Fruit fly (Drosophila melanogaster) whole organism, embryonic: Measurements from ENCODE around the gene Paics.

Source experiments
- BEAF-32 ChIP-seq: fragments of 200-800 bp; sonication (Bioruptor generic); optimal IDR thresholded peaks from 3 replicates; lab custom pipeline; 2017; ENCODE audit warnings: missing biosample characterization, missing genetic modification characterization, mild to moderate bottlenecking, moderate library complexity, missing genetic modification reagents
- CG11247 ChIP-seq: fragments of 200-800 bp; sonication (Bioruptor generic); IDR thresholded peaks from 2 replicates; pipeline ENCODE4 v1.3.6; 2022; ENCODE audit warnings: missing biosample characterization, missing genetic modification characterization
- CG12155 ChIP-seq: fragments of 200-800 bp; sonication (Bioruptor generic); optimal IDR thresholded peaks from 3 replicates; lab custom pipeline; 2016; ENCODE audit warnings: missing biosample characterization, missing genetic modification characterization
- CG12391 ChIP-seq: fragments of 200-800 bp; sonication (Bioruptor generic); optimal IDR thresholded peaks from 3 replicates; lab custom pipeline; 2018; ENCODE audit warnings: missing biosample characterization, mild to moderate bottlenecking, missing genetic modification characterization, moderate library complexity
- CG13894 ChIP-seq: fragments of 200-800 bp; sonication (Bioruptor generic); optimal IDR thresholded peaks from 3 replicates; lab custom pipeline; 2018; ENCODE audit warnings: missing biosample characterization, mild to moderate bottlenecking, missing genetic modification characterization, moderate library complexity
- CG15011 ChIP-seq: fragments of 200-800 bp; sonication (Bioruptor generic); optimal IDR thresholded peaks from 3 replicates; lab custom pipeline; 2018; ENCODE audit warnings: missing biosample characterization, mild to moderate bottlenecking, missing genetic modification characterization
- CG15479 ChIP-seq: fragments of 200-800 bp; sonication (Bioruptor generic); optimal IDR thresholded peaks from 3 replicates; lab custom pipeline; 2019; ENCODE audit warnings: missing biosample characterization, mild to moderate bottlenecking, missing genetic modification characterization, moderate library complexity
- CG1647 ChIP-seq: fragments of 200-800 bp; sonication (Bioruptor generic); optimal IDR thresholded peaks from 3 replicates; lab custom pipeline; 2016; ENCODE audit warnings: missing biosample characterization, missing genetic modification characterization
- CG2678 ChIP-seq: fragments of 200-800 bp; sonication (Bioruptor generic); optimal IDR thresholded peaks from 3 replicates; lab custom pipeline; 2019; ENCODE audit warnings: missing biosample characterization, mild to moderate bottlenecking, missing genetic modification characterization, moderate library complexity
- CG32767 ChIP-seq: fragments of 200-800 bp; sonication (Bioruptor generic); IDR thresholded peaks from 2 replicates; pipeline ENCODE4 v1.3.6; 2022; ENCODE audit warnings: missing biosample characterization, missing genetic modification characterization
- CG32772 ChIP-seq: fragments of 200-800 bp; sonication (Bioruptor generic); IDR thresholded peaks from 2 replicates; pipeline ENCODE4 v1.3.6; 2022; ENCODE audit warnings: missing biosample characterization, missing genetic modification characterization
- CG3726 ChIP-seq: fragments of 200-800 bp; sonication (Bioruptor generic); IDR thresholded peaks from 3 replicates; pipeline ENCODE4, ENCODE4 v1.3.6; 2022; ENCODE audit warnings: missing biosample characterization, missing genetic modification characterization
- CG4360 ChIP-seq: fragments of 200-800 bp; sonication (Bioruptor generic); IDR thresholded peaks from 2 replicates; pipeline ENCODE4 v1.3.6; 2022; ENCODE audit warnings: missing biosample characterization, missing genetic modification characterization
- CG6765 ChIP-seq: fragments of 200-800 bp; sonication (Bioruptor generic); optimal IDR thresholded peaks from 3 replicates; lab custom pipeline; 2017; ENCODE audit warnings: missing biosample characterization, mild to moderate bottlenecking, missing genetic modification characterization
- CG7928 ChIP-seq: fragments of 200-800 bp; sonication (Bioruptor generic); optimal IDR thresholded peaks from 2 replicates; lab custom pipeline; 2017; ENCODE audit warnings: missing biosample characterization, mild to moderate bottlenecking, missing genetic modification characterization
- CG7963 ChIP-seq: fragments of 200-800 bp; sonication (Bioruptor generic); IDR thresholded peaks from 3 replicates; pipeline ENCODE4 v1.3.6; 2022; ENCODE audit warnings: missing biosample characterization, missing genetic modification characterization; ENCODE audit not compliant: partially characterized antibody
- CoRest ChIP-seq: fragments of 200-800 bp; sonication (Bioruptor generic); optimal IDR thresholded peaks from 3 replicates; lab custom pipeline; 2018; ENCODE audit warnings: missing biosample characterization, mild to moderate bottlenecking, missing genetic modification characterization, moderate library complexity
- Dad ChIP-seq: fragments of 200-800 bp; sonication (Bioruptor generic); optimal IDR thresholded peaks from 3 replicates; lab custom pipeline; 2016; ENCODE audit warnings: missing biosample characterization, missing genetic modification characterization
- Deaf1 ChIP-seq: fragments of 200-800 bp; optimal IDR thresholded peaks from 3 replicates; lab custom pipeline; 2019; ENCODE audit warnings: missing biosample characterization, mild to moderate bottlenecking, missing genetic modification characterization, moderate library complexity
- Doc3 ChIP-seq: fragments of 200-800 bp; sonication (Bioruptor generic); IDR thresholded peaks from 3 replicates; pipeline ENCODE4 v1.3.6; 2022; ENCODE audit warnings: missing biosample characterization, missing genetic modification characterization; ENCODE audit not compliant: partially characterized antibody
- E2f2 ChIP-seq: fragments of 200-800 bp; sonication (Bioruptor generic); IDR thresholded peaks from 2 replicates; pipeline ENCODE4 v1.3.6; 2022; ENCODE audit warnings: missing biosample characterization, missing genetic modification characterization
- H2.0 ChIP-seq: fragments of 200-800 bp; sonication (Bioruptor generic); IDR thresholded peaks from 2 replicates; pipeline ENCODE4 v1.3.6; 2022; ENCODE audit warnings: missing biosample characterization, missing genetic modification characterization
- Hr78 ChIP-seq, 2 experiments: fragments of 200-800 bp in 1 of 2; fragments of >200 bp in 1 of 2; sonication (Bioruptor generic) in 1 of 2; optimal IDR thresholded peaks; 2 replicates each; lab custom pipeline; 2017 to 2019; ENCODE audit warnings: missing biosample characterization in 2 of 2, missing genetic modification characterization in 2 of 2, mild to moderate bottlenecking in 1 of 2, moderate library complexity in 1 of 2
- MBD-R2 ChIP-seq: fragments of 200-800 bp; sonication (Bioruptor generic); IDR thresholded peaks from 2 replicates; pipeline ENCODE4 v1.3.6; 2022; ENCODE audit warnings: missing biosample characterization, missing genetic modification characterization
- MESR4 ChIP-seq: fragments of 200-800 bp; sonication (Bioruptor generic); optimal IDR thresholded peaks from 2 replicates; lab custom pipeline; 2018; ENCODE audit warnings: missing biosample characterization, mild to moderate bottlenecking, missing genetic modification characterization, moderate library complexity
- Med ChIP-seq: fragments of 200-800 bp; sonication (Bioruptor generic); peaks from one replicate; lab custom pipeline; 2016; ENCODE audit warnings: missing biosample characterization, missing genetic modification characterization, mild to moderate bottlenecking, inconsistent platforms, moderate library complexity
- NfI ChIP-seq: fragments of 200-800 bp; sonication (Bioruptor generic); optimal IDR thresholded peaks from 3 replicates; lab custom pipeline; 2018; ENCODE audit warnings: missing biosample characterization, mild to moderate bottlenecking, missing genetic modification characterization, moderate library complexity
- Opbp ChIP-seq: fragments of 200-800 bp; sonication (Bioruptor generic); IDR thresholded peaks from 3 replicates; pipeline ENCODE4 v1.3.6; 2022; ENCODE audit warnings: missing biosample characterization, missing genetic modification characterization; ENCODE audit not compliant: partially characterized antibody
- ato ChIP-seq: fragments of 200-800 bp; sonication (Bioruptor generic); IDR thresholded peaks from 2 replicates; pipeline ENCODE4 v1.3.6; 2022; ENCODE audit warnings: missing biosample characterization, missing genetic modification characterization; ENCODE audit not compliant: partially characterized antibody
- cad ChIP-seq: fragments of >200 bp; optimal IDR thresholded peaks from 2 replicates; lab custom pipeline; 2017; ENCODE audit warnings: missing biosample characterization, missing genetic modification characterization
- cato ChIP-seq: fragments of 200-800 bp; sonication (Bioruptor generic); optimal IDR thresholded peaks from 2 replicates; lab custom pipeline; 2016; ENCODE audit warnings: missing biosample characterization, missing genetic modification characterization, borderline replicate concordance
- crp ChIP-seq, 2 experiments: fragments of 200-800 bp; sonication (Bioruptor generic); optimal IDR thresholded peaks; 2 replicates in 1 of 2; 3 replicates in 1 of 2; lab custom pipeline; 2017; ENCODE audit warnings: missing biosample characterization in 2 of 2, missing genetic modification characterization in 2 of 2, mild to moderate bottlenecking in 1 of 2, moderate library complexity in 1 of 2
- exex ChIP-seq: fragments of 200-800 bp; sonication (Bioruptor generic); optimal IDR thresholded peaks from 4 replicates; lab custom pipeline; 2018; ENCODE audit warnings: missing biosample characterization, mild to moderate bottlenecking, missing genetic modification characterization, moderate library complexity
- gsb-n ChIP-seq: fragments of 200-800 bp; sonication (Bioruptor generic); optimal IDR thresholded peaks from 3 replicates; lab custom pipeline; 2018; ENCODE audit warnings: missing biosample characterization, mild to moderate bottlenecking, missing genetic modification characterization
- h ChIP-seq: fragments of >200 bp; optimal IDR thresholded peaks from 2 replicates; lab custom pipeline; 2017
- mld ChIP-seq: fragments of 200-800 bp; sonication (Bioruptor generic); IDR thresholded peaks from 3 replicates; pipeline ENCODE4 v1.3.6; 2022; ENCODE audit warnings: missing biosample characterization, missing genetic modification characterization; ENCODE audit not compliant: partially characterized antibody
- odd ChIP-seq: fragments of 200-800 bp; sonication (Bioruptor generic); optimal IDR thresholded peaks from 2 replicates; lab custom pipeline; 2017; ENCODE audit warnings: missing biosample characterization, mild to moderate bottlenecking, missing genetic modification characterization
- otp ChIP-seq: fragments of 200-800 bp; sonication (Bioruptor generic); IDR thresholded peaks from 3 replicates; pipeline ENCODE4, ENCODE4 v1.3.6; 2022; ENCODE audit warnings: missing biosample characterization, missing genetic modification characterization
- pzg ChIP-seq: fragments of 200-800 bp; sonication (Bioruptor generic); optimal IDR thresholded peaks from 3 replicates; lab custom pipeline; 2018; ENCODE audit warnings: missing biosample characterization, mild to moderate bottlenecking, missing genetic modification characterization, moderate library complexity
- salm ChIP-seq: fragments of 200-800 bp; sonication (Bioruptor generic); optimal IDR thresholded peaks from 2 replicates; lab custom pipeline; 2018; ENCODE audit warnings: missing biosample characterization, mild to moderate bottlenecking, missing genetic modification characterization
- stc ChIP-seq: fragments of 200-800 bp; sonication (Bioruptor generic); IDR thresholded peaks from 2 replicates; pipeline ENCODE4 v1.3.6; 2022; ENCODE audit warnings: missing biosample characterization, missing genetic modification characterization
- tna ChIP-seq: fragments of 200-800 bp; sonication (Bioruptor generic); IDR thresholded peaks from 2 replicates; pipeline ENCODE4 v1.3.6; 2022; ENCODE audit warnings: missing biosample characterization, missing genetic modification characterization; ENCODE audit not compliant: partially characterized antibody
- unc-4 ChIP-seq: fragments of 200-800 bp; sonication (Bioruptor generic); IDR thresholded peaks from 2 replicates; pipeline ENCODE4 v1.3.6; 2022; ENCODE audit warnings: missing biosample characterization, missing genetic modification characterization; ENCODE audit not compliant: partially characterized antibody
- vnd ChIP-seq: fragments of 200-800 bp; sonication (Bioruptor generic); IDR thresholded peaks from 3 replicates; pipeline ENCODE4 v1.3.6; 2022; ENCODE audit warnings: missing biosample characterization, missing genetic modification characterization; ENCODE audit not compliant: partially characterized antibody

Paics gene

DNA sequence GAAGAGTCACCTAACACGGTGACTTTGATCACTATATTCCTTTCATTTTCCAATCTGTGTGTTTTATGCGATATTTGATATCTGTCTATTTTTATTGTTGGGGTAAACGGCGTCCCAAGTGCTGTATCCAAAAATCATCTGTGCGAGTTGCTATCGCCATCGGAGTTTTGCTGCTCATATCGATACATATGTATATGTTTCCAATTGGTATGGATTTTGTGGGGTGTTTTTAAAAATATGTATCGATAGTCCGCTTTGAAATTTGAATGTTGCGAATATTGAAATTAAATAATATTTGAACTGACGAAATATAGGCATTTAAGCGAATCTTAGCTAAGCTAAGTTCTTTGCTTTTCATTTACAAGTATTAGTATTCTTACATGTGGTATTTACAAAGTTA lies 3.0 kb upstream of the Paics start, which contains the start of gene pira (continued):
- no peak for TF ChIP-seq CG12391 (tag; lab: Kevin White, UChicago)
- TF ChIP-seq vnd (GFP tag; lab: Robert Waterston, UW): peak; percentile 60; the same call in 2 of the 3 replicates
- peak; percentile 79 for TF ChIP-seq unc-4
- TF ChIP-seq Deaf1: no peak
- peak; percentile 31; the same call in 1 of the 2 replicates for TF ChIP-seq MBD-R2 (GFP tag; lab: Robert Waterston, UW)
- no peak for TF ChIP-seq CG32767 (GFP tag; lab: Robert Waterston, UW)
- no peak for TF ChIP-seq CG4360 (GFP tag; lab: Robert Waterston, UW)
- TF ChIP-seq Opbp (GFP tag; lab: Robert Waterston, UW): peak; percentile 80; the same call in 2 of the 3 replicates
- TF ChIP-seq H2.0 (GFP tag; lab: Robert Waterston, UW): no peak
- TF ChIP-seq h (lab: Kevin White, UChicago): no peak
- TF ChIP-seq NfI (GFP tag; lab: Kevin White, UChicago): no peak
- no peak for TF ChIP-seq salm
- TF ChIP-seq gsb-n (tag; lab: Kevin White, UChicago): no peak
- no peak for TF ChIP-seq CG32772
- no peak for TF ChIP-seq cato (GFP tag; lab: Kevin White, UChicago)
- TF ChIP-seq pzg (GFP tag; lab: Kevin White, UChicago): peak; percentile 28
- no peak for TF ChIP-seq CG1647 (GFP tag; lab: Kevin White, UChicago)
- 0 out of 3 replicates have a peak, but pooled peaks have one; percentile 36 for TF ChIP-seq mld (GFP tag; lab: Robert Waterston, UW)
- TF ChIP-seq Doc3 (GFP tag; lab: Robert Waterston, UW): peak; percentile 68
- no peak for TF ChIP-seq CG3726 (GFP tag; lab: Robert Waterston, UW)
- no peak for TF ChIP-seq CG12155
- TF ChIP-seq odd (GFP tag; lab: Kevin White, UChicago): no peak
- no peak for TF ChIP-seq cad (GFP tag; lab: Kevin White, UChicago)
- TF ChIP-seq E2f2 (GFP tag; lab: Robert Waterston, UW): peak; percentile 74
- TF ChIP-seq crp (GFP tag; optimal IDR thresholded peaks at IDR 0.05; lab: Kevin White, UChicago): peak in 1 of 2 experiments; percentile 47
- TF ChIP-seq MESR4: peak; percentile 17
- peak; percentile 72; the same call in 1 of the 2 replicates for TF ChIP-seq ato (GFP tag; lab: Robert Waterston, UW)
- TF ChIP-seq CG15011 (GFP tag; lab: Kevin White, UChicago): no peak
- TF ChIP-seq otp (GFP tag; lab: Robert Waterston, UW): no peak
- TF ChIP-seq CG6765 (GFP tag; lab: Kevin White, UChicago): no peak
- TF ChIP-seq CG13894 (tag; lab: Kevin White, UChicago): no peak
- no peak for TF ChIP-seq exex (tag; lab: Kevin White, UChicago)
- TF ChIP-seq CoRest (tag; lab: Kevin White, UChicago): no peak
- TF ChIP-seq CG2678 (tag; lab: Kevin White, UChicago): no peak
- peak; percentile 68 for TF ChIP-seq tna
- peak; percentile 67 for TF ChIP-seq BEAF-32 (GFP tag; lab: Kevin White, UChicago)
- peak; percentile 68 for TF ChIP-seq CG7963 (GFP tag; lab: Robert Waterston, UW)
- TF ChIP-seq Dad (GFP tag; lab: Kevin White, UChicago): no peak
- TF ChIP-seq stc (GFP tag; lab: Robert Waterston, UW): no peak

DNA sequence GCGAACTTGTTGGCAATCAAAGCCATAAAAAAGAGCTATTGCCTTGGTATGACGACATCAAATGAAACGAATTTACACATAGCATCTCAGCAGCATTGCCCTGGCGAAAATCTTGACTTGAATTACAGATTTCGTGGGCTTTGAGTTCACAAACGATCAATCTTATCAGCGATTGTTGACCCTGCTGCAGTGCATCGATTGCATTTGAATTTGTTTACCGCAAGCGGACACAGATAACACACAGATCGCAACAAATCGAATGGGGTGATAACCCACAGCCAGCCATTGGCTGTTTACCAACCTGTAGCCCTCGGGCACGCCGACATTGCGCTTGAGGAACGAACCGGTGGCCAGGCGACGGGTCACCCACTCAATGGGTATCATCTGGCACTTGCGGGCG lies 1.3 kb downstream of the Paics start:
- TF ChIP-seq CoRest (tag; lab: Kevin White, UChicago) (no peak), CG7928 (no peak), Med (GFP tag; lab: Kevin White, UChicago) (peak; percentile 39), CG15479 (GFP tag; lab: Kevin White, UChicago) (peak; percentile 32), CG11247 (GFP tag; lab: Robert Waterston, UW) (no peak), Hr78 (GFP tag; optimal IDR thresholded peaks at IDR 0.05; lab: Kevin White, UChicago) (peak in 1 of 2 experiments; percentile 30)
